Fruit fly (Drosophila melanogaster) whole organism, embryonic: ENCODE results near the gene Utx.

ENCODE experiments used
- Abd-B ChIP-seq: fragments of 200-800 bp; sonication (Bioruptor generic); optimal IDR thresholded peaks from 2 replicates; lab custom pipeline; 2018; ENCODE audit warnings: missing biosample characterization, mild to moderate bottlenecking, missing genetic modification characterization, moderate library complexity
- BtbVII ChIP-seq: fragments of 200-800 bp; sonication (Bioruptor generic); optimal IDR thresholded peaks from 3 replicates; lab custom pipeline; 2017; ENCODE audit warnings: missing biosample characterization, mild to moderate bottlenecking, missing genetic modification characterization
- CG10209 ChIP-seq: fragments of 200-800 bp; sonication (Bioruptor generic); optimal IDR thresholded peaks from 3 replicates; lab custom pipeline; 2017; ENCODE audit warnings: missing biosample characterization, mild to moderate bottlenecking, missing genetic modification characterization, missing genetic modification reagents
- CG10431 ChIP-seq: fragments of 200-800 bp; sonication (Bioruptor generic); optimal IDR thresholded peaks from 3 replicates; lab custom pipeline; 2018; ENCODE audit warnings: missing biosample characterization, mild to moderate bottlenecking, missing genetic modification characterization
- CG10462 ChIP-seq: fragments of 200-800 bp; sonication (Bioruptor generic); optimal IDR thresholded peaks from 2 replicates; lab custom pipeline; 2016; ENCODE audit warnings: missing biosample characterization, missing genetic modification characterization
- CG13296 ChIP-seq: fragments of 200-800 bp; sonication (Bioruptor generic); optimal IDR thresholded peaks from 3 replicates; lab custom pipeline; 2018; ENCODE audit warnings: missing biosample characterization, mild to moderate bottlenecking, missing genetic modification characterization
- CG14050 ChIP-seq: fragments of 200-800 bp; sonication (Bioruptor generic); IDR thresholded peaks from 3 replicates; pipeline ENCODE4 v1.3.6; 2022; ENCODE audit warnings: missing biosample characterization, missing genetic modification characterization
- CG15514 ChIP-seq: fragments of 200-800 bp; sonication (Bioruptor generic); optimal IDR thresholded peaks from 3 replicates; lab custom pipeline; 2017; ENCODE audit warnings: missing biosample characterization, missing genetic modification characterization, mild to moderate bottlenecking, moderate library complexity, missing genetic modification reagents
- CG16863 ChIP-seq: fragments of 200-800 bp; sonication (Bioruptor generic); optimal IDR thresholded peaks from 3 replicates; lab custom pipeline; 2016; ENCODE audit warnings: missing biosample characterization, missing genetic modification characterization
- CG17328 ChIP-seq: fragments of 200-800 bp; sonication (Bioruptor generic); IDR thresholded peaks from 2 replicates; pipeline ENCODE4 v1.3.6; 2022; ENCODE audit warnings: missing biosample characterization, missing genetic modification characterization
- CG2120 ChIP-seq: fragments of 200-800 bp; sonication (Bioruptor generic); optimal IDR thresholded peaks from 3 replicates; lab custom pipeline; 2016; ENCODE audit warnings: missing biosample characterization, missing genetic modification characterization
- CG2875 ChIP-seq: fragments of 200-800 bp; sonication (Bioruptor generic); optimal IDR thresholded peaks from 2 replicates; lab custom pipeline; 2017; ENCODE audit warnings: missing biosample characterization, mild to moderate bottlenecking, missing genetic modification characterization, missing genetic modification reagents
- CG3995 ChIP-seq: fragments of 200-800 bp; sonication (Bioruptor generic); optimal IDR thresholded peaks from 3 replicates; lab custom pipeline; 2016; ENCODE audit warnings: missing biosample characterization, missing genetic modification characterization
- CG6813 ChIP-seq: fragments of 200-800 bp; sonication (Bioruptor generic); optimal IDR thresholded peaks from 2 replicates; lab custom pipeline; 2017; ENCODE audit warnings: missing biosample characterization, missing genetic modification characterization, mild to moderate bottlenecking, moderate library complexity, missing genetic modification reagents
- CG6854 ChIP-seq: fragments of 200-800 bp; sonication (Bioruptor generic); optimal IDR thresholded peaks from 3 replicates; lab custom pipeline; 2017; ENCODE audit warnings: missing biosample characterization, mild to moderate bottlenecking, missing genetic modification characterization
- CG7271 ChIP-seq: fragments of 200-800 bp; sonication (Bioruptor generic); optimal IDR thresholded peaks from 2 replicates; lab custom pipeline; 2018; ENCODE audit warnings: missing biosample characterization, mild to moderate bottlenecking, missing genetic modification characterization, moderate library complexity
- CG8765 ChIP-seq: fragments of 200-800 bp; sonication (Bioruptor generic); IDR thresholded peaks from 2 replicates; pipeline ENCODE4 v1.3.6; 2022; ENCODE audit warnings: missing biosample characterization, missing genetic modification characterization
- CG9727 ChIP-seq: fragments of 200-800 bp; sonication (Bioruptor generic); optimal IDR thresholded peaks from 3 replicates; lab custom pipeline; 2017; ENCODE audit warnings: missing biosample characterization, mild to moderate bottlenecking, missing genetic modification characterization
- CkIIα-i1 ChIP-seq: fragments of 200-800 bp; sonication (Bioruptor generic); IDR thresholded peaks from 2 replicates; pipeline ENCODE4 v1.3.6; 2022; ENCODE audit warnings: missing biosample characterization, missing genetic modification characterization
- Hr39 ChIP-seq: fragments of >200 bp; optimal IDR thresholded peaks from 2 replicates; lab custom pipeline; 2017
- Hr51 ChIP-seq, 2 experiments: fragments of 200-800 bp; sonication (Bioruptor generic); optimal IDR thresholded peaks; 2 replicates in 1 of 2; 3 replicates in 1 of 2; lab custom pipeline; 2016 to 2018; ENCODE audit warnings: missing biosample characterization in 2 of 2, missing genetic modification characterization in 2 of 2, mild to moderate bottlenecking in 1 of 2, moderate library complexity in 1 of 2
- Meics ChIP-seq: fragments of 200-800 bp; sonication (Bioruptor generic); optimal IDR thresholded peaks from 2 replicates; lab custom pipeline; 2017; ENCODE audit warnings: missing biosample characterization, mild to moderate bottlenecking, missing genetic modification characterization
- NFAT ChIP-seq: fragments of 200-800 bp; sonication (Bioruptor generic); IDR thresholded peaks from 2 replicates; pipeline ENCODE4 v1.3.6; 2022; ENCODE audit warnings: missing biosample characterization, missing genetic modification characterization
- Pdp1 ChIP-seq, 2 experiments: fragments of 200-800 bp; sonication (Bioruptor generic); optimal IDR thresholded peaks; 3 replicates each; lab custom pipeline; 2016; ENCODE audit warnings: missing biosample characterization in 2 of 2, missing genetic modification characterization in 2 of 2, mild to moderate bottlenecking in 1 of 2, moderate library complexity in 1 of 2
- Tbp ChIP-seq: fragments of >200 bp; optimal IDR thresholded peaks from 2 replicates; lab custom pipeline; 2018; ENCODE audit warnings: missing biosample characterization, missing genetic modification characterization
- ac ChIP-seq: fragments of 200-800 bp; sonication (Bioruptor generic); optimal IDR thresholded peaks from 3 replicates; lab custom pipeline; 2017; ENCODE audit warnings: missing biosample characterization, mild to moderate bottlenecking, missing genetic modification characterization
- ara ChIP-seq: fragments of 200-800 bp; sonication (Bioruptor generic); IDR thresholded peaks from 2 replicates; pipeline ENCODE4 v1.3.6; 2022; ENCODE audit warnings: missing biosample characterization, missing genetic modification characterization
- ase ChIP-seq: fragments of 200-800 bp; sonication (Bioruptor generic); IDR thresholded peaks from 3 replicates; pipeline ENCODE4 v1.3.6; 2022; ENCODE audit warnings: missing biosample characterization, missing genetic modification characterization
- ash1 ChIP-seq: fragments of 200-800 bp; sonication (Bioruptor generic); optimal IDR thresholded peaks from 2 replicates; lab custom pipeline; 2018; ENCODE audit warnings: missing biosample characterization, mild to moderate bottlenecking, missing genetic modification characterization
- ato ChIP-seq: fragments of 200-800 bp; sonication (Bioruptor generic); IDR thresholded peaks from 2 replicates; pipeline ENCODE4 v1.3.6; 2022; ENCODE audit warnings: missing biosample characterization, missing genetic modification characterization; ENCODE audit not compliant: partially characterized antibody
- bigmax ChIP-seq: fragments of 200-800 bp; sonication (Bioruptor generic); optimal IDR thresholded peaks from 2 replicates; lab custom pipeline; 2018; ENCODE audit warnings: missing biosample characterization, mild to moderate bottlenecking, missing genetic modification characterization
- cad ChIP-seq: fragments of >200 bp; optimal IDR thresholded peaks from 2 replicates; lab custom pipeline; 2017; ENCODE audit warnings: missing biosample characterization, missing genetic modification characterization
- dati ChIP-seq: fragments of 200-800 bp; sonication (Bioruptor generic); IDR thresholded peaks from 2 replicates; pipeline ENCODE4 v1.3.6; 2022; ENCODE audit warnings: missing biosample characterization, missing genetic modification characterization
- fd64A ChIP-seq: fragments of 200-800 bp; sonication (Bioruptor generic); optimal IDR thresholded peaks from 3 replicates; lab custom pipeline; 2018; ENCODE audit warnings: missing biosample characterization, mild to moderate bottlenecking, missing genetic modification characterization
- gro ChIP-seq: fragments of 200-800 bp; sonication (Bioruptor generic); optimal IDR thresholded peaks from 2 replicates; lab custom pipeline; 2016; ENCODE audit warnings: missing biosample characterization, missing genetic modification characterization
- h ChIP-seq: fragments of >200 bp; optimal IDR thresholded peaks from 2 replicates; lab custom pipeline; 2017
- inv ChIP-seq: fragments of 200-800 bp; sonication (Bioruptor generic); IDR thresholded peaks from 2 replicates; pipeline ENCODE4 v1.3.6; 2022; ENCODE audit warnings: missing biosample characterization, missing genetic modification characterization; ENCODE audit not compliant: partially characterized antibody
- jigr1 ChIP-seq: fragments of 200-800 bp; sonication (Bioruptor generic); IDR thresholded peaks from 3 replicates; pipeline ENCODE4 v1.3.6; 2022; ENCODE audit warnings: missing biosample characterization, missing genetic modification characterization
- pb ChIP-seq: fragments of 200-800 bp; sonication (Bioruptor generic); optimal IDR thresholded peaks from 3 replicates; lab custom pipeline; 2016; ENCODE audit warnings: missing biosample characterization, missing genetic modification characterization
- pros ChIP-seq: fragments of 200-800 bp; sonication (Bioruptor generic); optimal IDR thresholded peaks from 3 replicates; lab custom pipeline; 2019; ENCODE audit warnings: missing biosample characterization, mild to moderate bottlenecking, missing genetic modification characterization, moderate library complexity
- pzg ChIP-seq: fragments of 200-800 bp; sonication (Bioruptor generic); optimal IDR thresholded peaks from 3 replicates; lab custom pipeline; 2018; ENCODE audit warnings: missing biosample characterization, mild to moderate bottlenecking, missing genetic modification characterization, moderate library complexity
- ranshi ChIP-seq: fragments of 200-800 bp; sonication (Bioruptor generic); IDR thresholded peaks from 2 replicates; pipeline ENCODE4 v1.3.6; 2022; ENCODE audit warnings: missing biosample characterization, missing genetic modification characterization
- sna ChIP-seq: fragments of 200-800 bp; sonication (Bioruptor generic); IDR thresholded peaks from 2 replicates; pipeline ENCODE4 v1.3.6; 2022; ENCODE audit warnings: missing biosample characterization, missing genetic modification characterization; ENCODE audit not compliant: partially characterized antibody
- sob ChIP-seq: fragments of 200-800 bp; sonication (Bioruptor generic); IDR thresholded peaks from 2 replicates; pipeline ENCODE4 v1.3.6; 2022; ENCODE audit warnings: missing biosample characterization, missing genetic modification characterization
- sug ChIP-seq: fragments of 200-800 bp; optimal IDR thresholded peaks from 2 replicates; lab custom pipeline; 2019; ENCODE audit warnings: missing biosample characterization, mild to moderate bottlenecking, missing genetic modification characterization, moderate library complexity
- tll ChIP-seq, 2 experiments: fragments of 200-800 bp in 1 of 2; fragments of >200 bp in 1 of 2; sonication (Bioruptor generic) in 1 of 2; optimal IDR thresholded peaks; 2 replicates each; lab custom pipeline; 2017 to 2019; ENCODE audit warnings: missing biosample characterization in 2 of 2, missing genetic modification characterization in 2 of 2, mild to moderate bottlenecking in 1 of 2, moderate library complexity in 1 of 2
- ttk ChIP-seq: fragments of 200-800 bp; sonication (Bioruptor generic); IDR thresholded peaks from 2 replicates; pipeline ENCODE4 v2.1.2; 2022; ENCODE audit warnings: missing biosample characterization, missing genetic modification characterization
- tup ChIP-seq: fragments of 200-800 bp; sonication (Bioruptor generic); optimal IDR thresholded peaks from 2 replicates; lab custom pipeline; 2016; ENCODE audit warnings: missing biosample characterization, mild to moderate bottlenecking, missing genetic modification characterization, moderate library complexity
- zen ChIP-seq: fragments of 200-800 bp; sonication (Bioruptor generic); optimal IDR thresholded peaks from 3 replicates; lab custom pipeline; 2018; ENCODE audit warnings: missing biosample characterization, mild to moderate bottlenecking, missing genetic modification characterization, moderate library complexity
- zen2 ChIP-seq: fragments of 200-800 bp; sonication (Bioruptor generic); IDR thresholded peaks from 3 replicates; pipeline ENCODE4 v1.3.6; 2022; ENCODE audit warnings: missing biosample characterization, missing genetic modification characterization; ENCODE audit not compliant: partially characterized antibody

Gene Utx

DNA sequence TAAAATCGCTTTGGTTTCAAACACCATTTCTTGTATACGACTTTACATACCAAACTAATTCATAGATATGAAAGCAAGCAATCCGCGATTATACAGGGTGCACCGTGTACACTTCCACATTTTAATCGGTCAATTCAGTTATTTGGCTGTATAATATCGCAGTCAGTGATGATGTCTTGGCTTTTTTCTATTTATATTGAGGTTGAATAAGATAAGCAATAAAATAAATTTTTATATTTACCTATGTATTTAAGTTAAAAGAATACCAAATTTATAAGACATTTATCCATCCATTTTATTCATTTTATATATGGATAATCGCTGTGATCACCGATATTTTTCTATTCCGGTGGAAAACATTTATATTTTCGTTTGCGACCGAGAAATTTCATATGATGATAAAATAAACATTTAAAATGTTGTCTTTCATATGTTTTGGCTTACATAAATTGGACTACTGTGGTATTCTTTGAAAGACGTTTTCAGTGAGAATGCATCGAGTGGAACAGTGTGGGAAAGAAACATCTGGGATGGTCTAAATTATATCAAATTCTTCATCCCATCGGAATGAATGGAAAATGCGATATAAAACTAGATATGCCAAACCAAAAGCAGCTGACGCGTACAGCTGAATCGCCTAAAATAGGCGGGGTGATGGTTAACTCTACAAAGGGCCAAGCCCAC is 51.7 kb downstream of the Utx start, which contains the start of gene CG5708 (continued):
- TF ChIP-seq ttk (no peak), CkIIα-i1 (GFP tag; lab: Robert Waterston, UW) (no peak), ato (GFP tag; lab: Robert Waterston, UW) (no peak), ash1 (GFP tag; lab: Kevin White, UChicago) (no peak), ranshi (GFP tag; lab: Robert Waterston, UW) (no peak), h (lab: Kevin White, UChicago) (no peak), ac (GFP tag; lab: Kevin White, UChicago) (no peak), CG6813 (GFP tag; lab: Kevin White, UChicago) (no peak), zen2 (GFP tag; lab: Robert Waterston, UW) (no peak), Meics (GFP tag; lab: Kevin White, UChicago) (no peak), Hr39 (lab: Kevin White, UChicago) (no peak), inv (peak; percentile 57; the same call in 1 of the 2 replicates), Hr51 (GFP tag; optimal IDR thresholded peaks at IDR 0.05; lab: Kevin White, UChicago) (no peak), zen (tag; lab: Kevin White, UChicago) (no peak), gro (GFP tag; lab: Kevin White, UChicago) (no peak), cad (GFP tag; lab: Kevin White, UChicago) (no peak), ase (GFP tag; lab: Robert Waterston, UW) (no peak), sug (tag; lab: Kevin White, UChicago) (peak; percentile 15), CG2120 (GFP tag; lab: Kevin White, UChicago) (peak; percentile 37), fd64A (no peak), CG8765 (GFP tag; lab: Robert Waterston, UW) (no peak), CG3995 (GFP tag; lab: Kevin White, UChicago) (peak; percentile 52), CG7271 (tag; lab: Kevin White, UChicago) (no peak), Tbp (GFP tag; lab: Kevin White, UChicago) (no peak), tup (no peak), CG10431 (GFP tag; lab: Kevin White, UChicago) (no peak), CG14050 (GFP tag; lab: Robert Waterston, UW) (no peak), Pdp1 (GFP tag; optimal IDR thresholded peaks at IDR 0.05; lab: Kevin White, UChicago) (no peak), dati (no peak), pzg (GFP tag; lab: Kevin White, UChicago) (peak; percentile 58), Abd-B (GFP tag; lab: Kevin White, UChicago) (peak; percentile 51), tll (GFP tag; optimal IDR thresholded peaks at IDR 0.05; lab: Kevin White, UChicago) (no peak), CG10462 (no peak), CG16863 (GFP tag; lab: Kevin White, UChicago) (no peak), CG17328 (GFP tag; lab: Robert Waterston, UW) (no peak), CG2875 (GFP tag; lab: Kevin White, UChicago) (no peak), pros (no peak), CG6854 (GFP tag; lab: Kevin White, UChicago) (no peak), jigr1 (GFP tag; lab: Robert Waterston, UW) (no peak), BtbVII (no peak), CG10209 (GFP tag; lab: Kevin White, UChicago) (no peak), CG13296 (GFP tag; lab: Kevin White, UChicago) (no peak), pb (GFP tag; lab: Kevin White, UChicago) (no peak), CG9727 (GFP tag; lab: Kevin White, UChicago) (no peak), ara (GFP tag; lab: Robert Waterston, UW) (no peak), sob (0 out of 2 replicates have a peak, but pooled peaks have one; percentile 39), NFAT (GFP tag; lab: Robert Waterston, UW) (no peak), CG15514 (GFP tag; lab: Kevin White, UChicago) (peak; percentile 30), sna (GFP tag; lab: Robert Waterston, UW) (no peak), bigmax (GFP tag; lab: Kevin White, UChicago) (no peak)
